Fruit fly (Drosophila melanogaster): ENCODE measurements around the gene CG46310.

CG46310 gene

DNA sequence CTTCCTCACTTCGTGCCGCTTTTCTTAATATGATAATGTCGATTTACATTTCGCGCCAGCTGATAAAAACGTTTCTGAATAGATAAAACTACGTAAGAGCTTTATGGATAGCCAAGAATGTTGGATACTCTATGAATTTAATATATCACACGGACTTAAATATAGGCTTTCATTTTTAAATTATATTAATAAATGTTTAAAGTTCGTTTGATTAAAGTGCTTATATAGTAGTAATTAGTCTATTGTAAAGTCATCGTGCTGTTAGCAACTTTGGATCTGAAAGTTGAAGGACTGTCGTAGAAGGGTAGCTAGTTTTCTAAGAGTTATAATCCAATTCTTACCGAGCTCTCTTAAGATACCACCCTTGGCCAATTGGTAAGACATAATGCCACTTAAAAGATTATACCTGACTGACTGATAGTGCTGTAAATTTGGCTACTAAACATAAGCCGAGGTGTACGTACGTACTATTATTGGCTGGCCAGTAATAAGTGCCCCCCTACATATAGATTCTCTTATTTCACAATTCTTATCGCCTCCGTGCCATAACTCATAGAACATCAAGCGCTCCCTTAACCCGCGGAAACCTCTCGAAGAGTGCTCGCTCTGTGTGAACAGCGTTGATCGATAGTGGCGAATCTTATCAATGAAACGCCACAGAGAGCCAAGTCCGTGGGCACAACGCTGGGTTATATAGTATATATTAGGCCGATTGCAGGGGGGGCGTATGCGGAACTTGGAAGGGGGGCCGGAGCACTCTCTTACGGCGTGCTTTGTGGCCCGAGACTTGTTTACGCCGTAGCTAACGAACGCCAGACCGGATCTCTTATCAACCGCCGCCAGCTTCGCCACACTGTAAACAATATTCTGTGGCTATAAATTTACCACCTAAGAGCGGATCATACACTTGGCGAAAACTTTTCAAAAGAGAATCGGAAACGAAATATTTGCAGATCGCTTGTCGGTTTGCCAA is 36.9 kb downstream of the CG46310 start (continued):
- peak; percentile 21 for TF ChIP-seq Sox14 (GFP tag; optimal IDR thresholded peaks at IDR 0.05)
- no peak for TF ChIP-seq CG11762 (GFP tag; optimal IDR thresholded peaks at IDR 0.05; ENCODE audit: insufficient read depth)
- no peak for TF ChIP-seq CG10631 (GFP tag; optimal IDR thresholded peaks at IDR 0.05)
- peak; percentile 4 for TF ChIP-seq Met (GFP tag; optimal IDR thresholded peaks at IDR 0.05)
- TF ChIP-seq CG34406 (GFP tag; optimal IDR thresholded peaks at IDR 0.05) = no peak
- TF ChIP-seq vri (GFP tag; optimal IDR thresholded peaks at IDR 0.05) = peak; percentile 88
- peak; percentile 52 for TF ChIP-seq Eip78C (GFP tag)
- TF ChIP-seq fd59A (GFP tag; optimal IDR thresholded peaks at IDR 0.05) = no peak
- no peak for TF ChIP-seq CG8319 (GFP tag; optimal IDR thresholded peaks at IDR 0.05)
- no peak for TF ChIP-seq CG9139 (GFP tag; optimal IDR thresholded peaks at IDR 0.05)
- no peak for TF ChIP-seq CG3032 (tag; optimal IDR thresholded peaks at IDR 0.05)
- peak; percentile 5 for TF ChIP-seq lz (GFP tag; optimal IDR thresholded peaks at IDR 0.05)
- no peak for TF ChIP-seq CG6792 (GFP tag; optimal IDR thresholded peaks at IDR 0.05)
- no peak for TF ChIP-seq Ets21C (GFP tag; optimal IDR thresholded peaks at IDR 0.05)
- TF ChIP-seq topi (GFP tag; optimal IDR thresholded peaks at IDR 0.05) = no peak
- TF ChIP-seq CG4318 (GFP tag; optimal IDR thresholded peaks at IDR 0.05) = no peak
- 0 out of 3 replicates have a peak, but pooled peaks have one; percentile 16 for TF ChIP-seq CG8119 (GFP tag; IDR thresholded peaks at IDR 0.05)
- TF ChIP-seq CG6163 (GFP tag; IDR thresholded peaks at IDR 0.05) = no peak
- TF ChIP-seq dac (GFP tag; optimal IDR thresholded peaks at IDR 0.05) = no peak
- no peak for TF ChIP-seq CG11902 (GFP tag; optimal IDR thresholded peaks at IDR 0.05)
- TF ChIP-seq CG16779 (tag; optimal IDR thresholded peaks at IDR 0.05) = peak; percentile 63
- TF ChIP-seq fd85E (GFP tag; optimal IDR thresholded peaks at IDR 0.05) = no peak
- no peak for TF ChIP-seq Gug (GFP tag; IDR thresholded peaks at IDR 0.05)
- TF ChIP-seq Eip75B (GFP tag; optimal IDR thresholded peaks at IDR 0.05) = no peak
- TF ChIP-seq OdsH (GFP tag; optimal IDR thresholded peaks at IDR 0.05) = no peak
- no peak for TF ChIP-seq cyc (GFP tag; optimal IDR thresholded peaks at IDR 0.05)
- TF ChIP-seq Sox102F (GFP tag; optimal IDR thresholded peaks at IDR 0.05) = peak; percentile 4
- TF ChIP-seq ss (GFP tag; optimal IDR thresholded peaks at IDR 0.05) = peak; percentile 18 to 58
- TF ChIP-seq Ets96B (tag; optimal IDR thresholded peaks at IDR 0.05) = no peak
- TF ChIP-seq CG6808 (GFP tag; optimal IDR thresholded peaks at IDR 0.05) = no peak
- TF ChIP-seq dsx (GFP tag; optimal IDR thresholded peaks at IDR 0.05; ENCODE audit: poor library complexity, severe bottlenecking) = no peak
- TF ChIP-seq CG10669 (GFP tag; optimal IDR thresholded peaks at IDR 0.05) = no peak
- no peak for TF ChIP-seq CG7368 (GFP tag; optimal IDR thresholded peaks at IDR 0.05)
- peak; percentile 49; the same call in 1 of the 3 replicates for TF ChIP-seq eg (GFP tag; IDR thresholded peaks at IDR 0.05)
- no peak for TF ChIP-seq Hr38 (GFP tag; optimal IDR thresholded peaks at IDR 0.05)
- no peak for TF ChIP-seq CG1621 (tag; optimal IDR thresholded peaks at IDR 0.05)
- TF ChIP-seq CG3919 (GFP tag; optimal IDR thresholded peaks at IDR 0.05) = no peak

DNA sequence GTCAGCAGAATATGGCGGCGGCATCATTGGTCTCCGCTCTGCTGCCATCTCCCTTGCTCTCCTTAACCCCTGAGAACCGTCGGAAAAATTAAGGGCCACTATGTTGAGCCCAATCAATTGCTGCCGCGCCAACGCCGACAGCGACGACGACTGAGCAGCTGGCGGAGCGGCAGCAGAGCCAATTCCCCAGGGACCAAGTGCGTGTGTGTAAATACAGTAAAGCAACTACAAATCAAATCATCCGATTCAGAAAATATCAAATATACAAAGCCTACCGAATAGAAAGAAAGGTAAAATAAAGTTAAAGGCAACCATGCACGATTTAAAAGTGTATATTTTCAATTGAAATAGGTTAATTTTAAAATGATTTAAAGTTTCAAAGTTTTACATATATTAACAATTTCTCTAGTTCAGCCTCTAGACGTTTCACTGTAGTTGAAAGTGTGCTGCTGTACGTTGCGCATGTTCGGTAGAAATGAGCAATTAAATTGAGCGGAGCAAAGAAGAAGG is 38.1 kb downstream of the CG46310 start:
- TF ChIP-seq cyc (GFP tag; optimal IDR thresholded peaks at IDR 0.05) (peak; percentile 39), Eip78C (GFP tag) (peak; percentile 89), CG6163 (GFP tag; IDR thresholded peaks at IDR 0.05) (peak; percentile 50; the same call in 1 of the 3 replicates), CG7368 (GFP tag; optimal IDR thresholded peaks at IDR 0.05) (no peak), topi (GFP tag; optimal IDR thresholded peaks at IDR 0.05) (peak; percentile 43), CG6792 (GFP tag; optimal IDR thresholded peaks at IDR 0.05) (no peak), CG6854 (GFP tag; optimal IDR thresholded peaks at IDR 0.05) (no peak), Lpt (GFP tag; optimal IDR thresholded peaks at IDR 0.05) (no peak), esn (GFP tag; optimal IDR thresholded peaks at IDR 0.05) (peak; percentile 16), CG8632 (GFP tag; optimal IDR thresholded peaks at IDR 0.05) (peak; percentile 41), CG6276 (GFP tag; optimal IDR thresholded peaks at IDR 0.05) (no peak), CG31627 (GFP tag; optimal IDR thresholded peaks at IDR 0.05) (peak; percentile 9), CG10669 (GFP tag; optimal IDR thresholded peaks at IDR 0.05) (peak; percentile 47), CG11294 (GFP tag; IDR thresholded peaks at IDR 0.05) (no peak), CG34406 (GFP tag; optimal IDR thresholded peaks at IDR 0.05) (no peak), achi (GFP tag; optimal IDR thresholded peaks at IDR 0.05) (peak; percentile 26), dac (GFP tag; optimal IDR thresholded peaks at IDR 0.05) (no peak), Hr39 (GFP tag; optimal IDR thresholded peaks at IDR 0.05) (peak; percentile 9), pdm3 (GFP tag; optimal IDR thresholded peaks at IDR 0.05) (peak; percentile 28), net (GFP tag; optimal IDR thresholded peaks at IDR 0.05) (no peak), CG32006 (GFP tag; optimal IDR thresholded peaks at IDR 0.05) (peak; percentile 25), Eip75B (GFP tag; optimal IDR thresholded peaks at IDR 0.05) (peak; percentile 40), eg (GFP tag; IDR thresholded peaks at IDR 0.05) (no peak)
